ENCODE assay signal across 1 fruit fly cellular context in genomic region chr3L:7249167-7249566, dm6.
TF ChIP-seq lines count a peak whose summit lies in the region.

TSS of gene Cdc27 (minus strand) at chr3L:7249340.

TF ChIP-seq in whole organism, embryonic, 481 proteins besides CTCF, POLR2A, EP300 and RAD21 (continued from another document):
- TF ChIP-seq CG14667 (GFP tag; IDR thresholded peaks at IDR 0.05; lab: Robert Waterston, UW) (peak; percentile 35; the same call in 1 of the 2 replicates), Atf6 (GFP tag; IDR thresholded peaks at IDR 0.05; lab: Robert Waterston, UW) (peak; percentile 20; the same call in 1 of the 2 replicates), sens-2 (GFP tag; IDR thresholded peaks at IDR 0.05; lab: Robert Waterston, UW) (no peak), Six4 (GFP tag; optimal IDR thresholded peaks at IDR 0.05; lab: Kevin White, UChicago) (no peak), nom (GFP tag; optimal IDR thresholded peaks at IDR 0.05; lab: Kevin White, UChicago) (no peak), ato (GFP tag; IDR thresholded peaks at IDR 0.05; lab: Robert Waterston, UW; ENCODE audit: partially characterized antibody) (peak; percentile 75), sisA (GFP tag; IDR thresholded peaks at IDR 0.05; lab: Robert Waterston, UW) (no peak), CG10267 (tag; optimal IDR thresholded peaks at IDR 0.05; lab: Kevin White, UChicago) (peak; percentile 53), BEAF-32 (GFP tag; optimal IDR thresholded peaks at IDR 0.05; lab: Kevin White, UChicago) (peak; percentile 88), D19B (GFP tag; optimal IDR thresholded peaks at IDR 0.05; lab: Kevin White, UChicago) (no peak), CG4360 (GFP tag; IDR thresholded peaks at IDR 0.05; lab: Robert Waterston, UW) (no peak), CG32532 (GFP tag; IDR thresholded peaks at IDR 0.05; lab: Robert Waterston, UW) (peak; percentile 64), gsb (GFP tag; IDR thresholded peaks at IDR 0.05; lab: Robert Waterston, UW) (no peak), twi (tag; optimal IDR thresholded peaks at IDR 0.05; lab: Kevin White, UChicago) (no peak), knrl (GFP tag; IDR thresholded peaks at IDR 0.05; lab: Robert Waterston, UW; ENCODE audit: partially characterized antibody) (peak; percentile 78), Dek (tag; optimal IDR thresholded peaks at IDR 0.05; lab: Kevin White, UChicago) (peak; percentile 56), oc (tag; optimal IDR thresholded peaks at IDR 0.05; lab: Kevin White, UChicago) (no peak), zfh1 (GFP tag; IDR thresholded peaks at IDR 0.05; lab: Robert Waterston, UW) (peak; percentile 61; the same call in 2 of the 3 replicates), CG4820 (GFP tag; optimal IDR thresholded peaks at IDR 0.05; lab: Kevin White, UChicago) (no peak), tx (GFP tag; optimal IDR thresholded peaks at IDR 0.05; lab: Kevin White, UChicago) (no peak), CG12942 (GFP tag; optimal IDR thresholded peaks at IDR 0.05; lab: Kevin White, UChicago) (no peak)
